Fruit fly (Drosophila melanogaster) whole organism, embryonic: Measurements from ENCODE around the gene CG1172.

ENCODE experiments used
- ATbp ChIP-seq: fragments of 200-800 bp; sonication (Bioruptor generic); optimal IDR thresholded peaks from 2 replicates; lab custom pipeline; 2017; ENCODE audit warnings: missing biosample characterization, mild to moderate bottlenecking, missing genetic modification characterization, missing genetic modification reagents
- B-H2 ChIP-seq: fragments of 200-800 bp; sonication (Bioruptor generic); optimal IDR thresholded peaks from 2 replicates; lab custom pipeline; 2018; ENCODE audit warnings: missing biosample characterization, mild to moderate bottlenecking, missing genetic modification characterization
- BtbVII ChIP-seq: fragments of 200-800 bp; sonication (Bioruptor generic); optimal IDR thresholded peaks from 3 replicates; lab custom pipeline; 2017; ENCODE audit warnings: missing biosample characterization, mild to moderate bottlenecking, missing genetic modification characterization
- CG10979 ChIP-seq: fragments of 200-800 bp; sonication (Bioruptor generic); optimal IDR thresholded peaks from 2 replicates; lab custom pipeline; 2018; ENCODE audit warnings: missing biosample characterization, mild to moderate bottlenecking, missing genetic modification characterization, moderate library complexity
- CG11093 ChIP-seq: fragments of 200-800 bp; sonication (Bioruptor generic); IDR thresholded peaks from 3 replicates; pipeline ENCODE4 v1.3.6; 2022; ENCODE audit warnings: missing biosample characterization, missing genetic modification characterization
- CG12219 ChIP-seq: fragments of 200-800 bp; sonication (Bioruptor generic); optimal IDR thresholded peaks from 3 replicates; lab custom pipeline; 2018; ENCODE audit warnings: missing biosample characterization, mild to moderate bottlenecking, missing genetic modification characterization
- CG14014 ChIP-seq: fragments of 200-800 bp; sonication (Bioruptor generic); IDR thresholded peaks from 2 replicates; pipeline ENCODE4 v1.3.6; 2022; ENCODE audit warnings: missing biosample characterization, missing genetic modification characterization
- CG1647 ChIP-seq: fragments of 200-800 bp; sonication (Bioruptor generic); optimal IDR thresholded peaks from 3 replicates; lab custom pipeline; 2016; ENCODE audit warnings: missing biosample characterization, missing genetic modification characterization
- CG16779 ChIP-seq: fragments of 200-800 bp; sonication (Bioruptor generic); IDR thresholded peaks from 2 replicates; pipeline ENCODE4 v1.3.6; 2022; ENCODE audit warnings: missing biosample characterization, missing genetic modification characterization
- CG16863 ChIP-seq: fragments of 200-800 bp; sonication (Bioruptor generic); optimal IDR thresholded peaks from 3 replicates; lab custom pipeline; 2016; ENCODE audit warnings: missing biosample characterization, missing genetic modification characterization
- CG17912 ChIP-seq: fragments of 200-800 bp; sonication (Bioruptor generic); optimal IDR thresholded peaks from 2 replicates; lab custom pipeline; 2018; ENCODE audit warnings: missing biosample characterization, mild to moderate bottlenecking, missing genetic modification characterization
- CG2202 ChIP-seq: fragments of 200-800 bp; sonication (Bioruptor generic); optimal IDR thresholded peaks from 2 replicates; lab custom pipeline; 2018; ENCODE audit warnings: missing biosample characterization, mild to moderate bottlenecking, missing genetic modification characterization
- CG2678 ChIP-seq: fragments of 200-800 bp; sonication (Bioruptor generic); optimal IDR thresholded peaks from 3 replicates; lab custom pipeline; 2019; ENCODE audit warnings: missing biosample characterization, mild to moderate bottlenecking, missing genetic modification characterization, moderate library complexity
- CG30020 ChIP-seq: fragments of 200-800 bp; optimal IDR thresholded peaks from 2 replicates; lab custom pipeline; 2019; ENCODE audit warnings: missing biosample characterization, mild to moderate bottlenecking, missing genetic modification characterization, moderate library complexity
- CG30403 ChIP-seq: fragments of 200-800 bp; sonication (Bioruptor generic); optimal IDR thresholded peaks from 3 replicates; lab custom pipeline; 2016; ENCODE audit warnings: missing biosample characterization, missing genetic modification characterization
- CG33213 ChIP-seq: fragments of 200-800 bp; sonication (Bioruptor generic); optimal IDR thresholded peaks from 3 replicates; lab custom pipeline; 2016; ENCODE audit warnings: missing biosample characterization, missing genetic modification characterization
- CG34224 ChIP-seq: fragments of 200-800 bp; sonication (Bioruptor generic); IDR thresholded peaks from 3 replicates; pipeline ENCODE4 v1.3.6; 2022; ENCODE audit warnings: missing biosample characterization, missing genetic modification characterization; ENCODE audit not compliant: partially characterized antibody
- CG4707 ChIP-seq: fragments of 200-800 bp; sonication (Bioruptor generic); optimal IDR thresholded peaks from 2 replicates; lab custom pipeline; 2018; ENCODE audit warnings: missing biosample characterization, mild to moderate bottlenecking, missing genetic modification characterization, moderate library complexity
- CG4820 ChIP-seq: fragments of 200-800 bp; sonication (Bioruptor generic); optimal IDR thresholded peaks from 3 replicates; lab custom pipeline; 2016; ENCODE audit warnings: missing biosample characterization, missing genetic modification characterization
- CG6175 ChIP-seq: fragments of 200-800 bp; sonication (Bioruptor generic); IDR thresholded peaks from 3 replicates; pipeline ENCODE4 v1.3.6; 2022; ENCODE audit warnings: missing biosample characterization, missing genetic modification characterization
- CG6683 ChIP-seq: fragments of 200-800 bp; sonication (Bioruptor generic); optimal IDR thresholded peaks from 2 replicates; lab custom pipeline; 2017; ENCODE audit warnings: missing biosample characterization, mild to moderate bottlenecking, missing genetic modification characterization, missing genetic modification reagents
- CG7357 ChIP-seq: fragments of 200-800 bp; sonication (Bioruptor generic); IDR thresholded peaks from 3 replicates; pipeline ENCODE4 v1.3.6; 2022; ENCODE audit warnings: missing biosample characterization, missing genetic modification characterization
- CG7839 ChIP-seq: fragments of 200-800 bp; sonication (Bioruptor generic); optimal IDR thresholded peaks from 3 replicates; lab custom pipeline; 2018; ENCODE audit warnings: missing biosample characterization, mild to moderate bottlenecking, missing genetic modification characterization, moderate library complexity
- CG8281 ChIP-seq: fragments of 200-800 bp; sonication (Bioruptor generic); optimal IDR thresholded peaks from 2 replicates; lab custom pipeline; 2018; ENCODE audit warnings: missing biosample characterization, mild to moderate bottlenecking, missing genetic modification characterization, moderate library complexity
- CG9437 ChIP-seq: fragments of 200-800 bp; sonication (Bioruptor generic); optimal IDR thresholded peaks from 2 replicates; lab custom pipeline; 2018; ENCODE audit warnings: missing biosample characterization, mild to moderate bottlenecking, missing genetic modification characterization
- CG9797 ChIP-seq: fragments of 200-800 bp; sonication (Bioruptor generic); optimal IDR thresholded peaks from 3 replicates; lab custom pipeline; 2018; ENCODE audit warnings: missing biosample characterization, mild to moderate bottlenecking, missing genetic modification characterization
- CHES-1-like ChIP-seq: fragments of 200-800 bp; sonication (Bioruptor generic); optimal IDR thresholded peaks from 2 replicates; lab custom pipeline; 2016; ENCODE audit warnings: missing biosample characterization, missing genetic modification characterization
- CoRest ChIP-seq: fragments of 200-800 bp; sonication (Bioruptor generic); optimal IDR thresholded peaks from 3 replicates; lab custom pipeline; 2018; ENCODE audit warnings: missing biosample characterization, mild to moderate bottlenecking, missing genetic modification characterization, moderate library complexity
- D19A ChIP-seq: fragments of 200-800 bp; optimal IDR thresholded peaks from 3 replicates; lab custom pipeline; 2019; ENCODE audit warnings: missing biosample characterization, mild to moderate bottlenecking, missing genetic modification characterization, moderate library complexity
- Doc3 ChIP-seq: fragments of 200-800 bp; sonication (Bioruptor generic); IDR thresholded peaks from 3 replicates; pipeline ENCODE4 v1.3.6; 2022; ENCODE audit warnings: missing biosample characterization, missing genetic modification characterization; ENCODE audit not compliant: partially characterized antibody
- HLHmδ ChIP-seq: fragments of 200-800 bp; sonication (Bioruptor generic); optimal IDR thresholded peaks from 2 replicates; lab custom pipeline; 2018; ENCODE audit warnings: missing biosample characterization, mild to moderate bottlenecking, missing genetic modification characterization, moderate library complexity
- Sox100B ChIP-seq: fragments of 200-800 bp; sonication (Bioruptor generic); optimal IDR thresholded peaks from 3 replicates; lab custom pipeline; 2018; ENCODE audit warnings: missing biosample characterization, mild to moderate bottlenecking, missing genetic modification characterization
- al ChIP-seq: fragments of 200-800 bp; sonication (Bioruptor generic); IDR thresholded peaks from 2 replicates; pipeline ENCODE4 v1.3.6; 2022; ENCODE audit warnings: missing biosample characterization, missing genetic modification characterization
- ci ChIP-seq: fragments of 200-800 bp; sonication (Bioruptor generic); IDR thresholded peaks from 3 replicates; pipeline ENCODE4 v1.3.6; 2022; ENCODE audit warnings: missing biosample characterization, missing genetic modification characterization
- dan ChIP-seq: fragments of 200-800 bp; sonication (Bioruptor generic); IDR thresholded peaks from 2 replicates; pipeline ENCODE4 v1.3.6; 2022; ENCODE audit warnings: missing biosample characterization, missing genetic modification characterization
- ftz-f1 ChIP-seq: fragments of 200-800 bp; sonication (Bioruptor generic); optimal IDR thresholded peaks from 2 replicates; lab custom pipeline; 2016; ENCODE audit warnings: missing biosample characterization, missing genetic modification characterization
- gcm ChIP-seq: fragments of 200-800 bp; sonication (Bioruptor generic); optimal IDR thresholded peaks from 2 replicates; lab custom pipeline; 2019; ENCODE audit warnings: missing biosample characterization, mild to moderate bottlenecking, missing genetic modification characterization, moderate library complexity
- klu ChIP-seq: fragments of 200-800 bp; sonication (Bioruptor generic); IDR thresholded peaks from 2 replicates; pipeline ENCODE4 v1.3.6; 2022; ENCODE audit warnings: missing biosample characterization, missing genetic modification characterization
- kni ChIP-seq: fragments of 200-800 bp; sonication (Bioruptor generic); optimal IDR thresholded peaks from 3 replicates; lab custom pipeline; 2017; ENCODE audit warnings: mild to moderate bottlenecking, missing biosample characterization, missing genetic modification reagents, missing genetic modification characterization
- luna ChIP-seq: fragments of 200-800 bp; sonication (Bioruptor generic); optimal IDR thresholded peaks from 2 replicates; lab custom pipeline; 2016; ENCODE audit warnings: missing biosample characterization, missing genetic modification characterization
- nerfin-1 ChIP-seq: fragments of 200-800 bp; sonication (Bioruptor generic); optimal IDR thresholded peaks from 3 replicates; lab custom pipeline; 2019; ENCODE audit warnings: missing biosample characterization, mild to moderate bottlenecking, missing genetic modification characterization, moderate library complexity
- odd ChIP-seq: fragments of 200-800 bp; sonication (Bioruptor generic); optimal IDR thresholded peaks from 2 replicates; lab custom pipeline; 2017; ENCODE audit warnings: missing biosample characterization, mild to moderate bottlenecking, missing genetic modification characterization
- pan ChIP-seq, 4 experiments: fragments of >200 bp in 3 of 4; fragments of 200-800 bp in 1 of 4; sonication (Bioruptor generic) in 1 of 4; optimal IDR thresholded peaks in 3 of 4; IDR thresholded peaks in 1 of 4; 2 replicates each; pipeline versions ENCODE4 v1.3.6 to Lab custom; 2017 to 2022; ENCODE audit warnings: missing biosample characterization in 2 of 4, missing genetic modification characterization in 2 of 4, mixed read lengths in 1 of 4
- run ChIP-seq: fragments of 200-800 bp; sonication (Bioruptor generic); optimal IDR thresholded peaks from 3 replicates; lab custom pipeline; 2018; ENCODE audit warnings: missing biosample characterization, mild to moderate bottlenecking, missing genetic modification characterization
- sc ChIP-seq, 3 experiments: fragments of >200 bp in 2 of 3; fragments of 200-800 bp in 1 of 3; sonication (Bioruptor generic) in 1 of 3; optimal IDR thresholded peaks; 2 replicates in 2 of 3; 3 replicates in 1 of 3; lab custom pipeline; 2017; ENCODE audit warnings: mild to moderate bottlenecking in 1 of 3, missing biosample characterization in 1 of 3, missing genetic modification characterization in 1 of 3, missing genetic modification reagents in 1 of 3
- sima ChIP-seq: fragments of 200-800 bp; sonication (Bioruptor generic); optimal IDR thresholded peaks from 2 replicates; lab custom pipeline; 2016; ENCODE audit warnings: missing biosample characterization, missing genetic modification characterization
- tna ChIP-seq: fragments of 200-800 bp; sonication (Bioruptor generic); IDR thresholded peaks from 2 replicates; pipeline ENCODE4 v1.3.6; 2022; ENCODE audit warnings: missing biosample characterization, missing genetic modification characterization; ENCODE audit not compliant: partially characterized antibody
- trh ChIP-seq: fragments of 200-800 bp; sonication (Bioruptor generic); optimal IDR thresholded peaks from 2 replicates; lab custom pipeline; 2016; ENCODE audit warnings: missing biosample characterization, missing genetic modification characterization
- unpg ChIP-seq: fragments of 200-800 bp; sonication (Bioruptor generic); optimal IDR thresholded peaks from 3 replicates; lab custom pipeline; 2018; ENCODE audit warnings: missing biosample characterization, mild to moderate bottlenecking, missing genetic modification characterization, moderate library complexity

CG1172 gene

dm6 chr3R:5371563-5371962 lies 22.2 kb upstream of the CG1172 start, which contains the start of gene Polr2F (continued):
- TF ChIP-seq D19A (tag; lab: Kevin White, UChicago), result peak; percentile 42
- peak; percentile 55 for TF ChIP-seq nerfin-1
- TF ChIP-seq CG12219 (GFP tag; lab: Kevin White, UChicago), result no peak
- TF ChIP-seq CG7357 (GFP tag; lab: Robert Waterston, UW), result no peak
- no peak for TF ChIP-seq Doc3 (GFP tag; lab: Robert Waterston, UW)
- peak; percentile 62 for TF ChIP-seq CG30020 (tag; lab: Kevin White, UChicago)
- no peak for TF ChIP-seq sc (optimal IDR thresholded peaks at IDR 0.05; lab: Kevin White, UChicago)
- TF ChIP-seq sc (GFP tag; optimal IDR thresholded peaks at IDR 0.05; lab: Kevin White, UChicago), result no peak
- TF ChIP-seq CG2202 (tag; lab: Kevin White, UChicago), result peak; percentile 13
- peak; percentile 54 for TF ChIP-seq unpg (GFP tag; lab: Kevin White, UChicago)
- TF ChIP-seq trh (GFP tag; lab: Kevin White, UChicago), result peak; percentile 56
- peak; percentile 89 for TF ChIP-seq ci (GFP tag; lab: Robert Waterston, UW)
- 0 out of 3 replicates have a peak, but pooled peaks have one; percentile 21 for TF ChIP-seq CG34224 (GFP tag; lab: Robert Waterston, UW)
- TF ChIP-seq CG4707, result peak; percentile 42
- no peak for TF ChIP-seq odd (GFP tag; lab: Kevin White, UChicago)
- TF ChIP-seq CG4820 (GFP tag; lab: Kevin White, UChicago), result peak; percentile 68
- peak; percentile 17 for TF ChIP-seq gcm (GFP tag; lab: Kevin White, UChicago)
- peak; percentile 87 for TF ChIP-seq CG16779 (GFP tag; lab: Robert Waterston, UW)
- TF ChIP-seq CG17912, result peak; percentile 92
- TF ChIP-seq B-H2, result peak; percentile 93
- TF ChIP-seq luna (GFP tag; lab: Kevin White, UChicago), result peak; percentile 84
- TF ChIP-seq CG11093 (GFP tag; lab: Robert Waterston, UW), result no peak
- peak; percentile 21 for TF ChIP-seq CG9437 (GFP tag; lab: Kevin White, UChicago)
- peak; percentile 90 for TF ChIP-seq CG33213 (GFP tag; lab: Kevin White, UChicago)
- peak; percentile 63 for TF ChIP-seq sima
- peak; percentile 29 for TF ChIP-seq CG6683 (GFP tag; lab: Kevin White, UChicago)
- peak; percentile 49 for TF ChIP-seq CG9797 (GFP tag; lab: Kevin White, UChicago)
- peak; percentile 76 for TF ChIP-seq CG16863 (GFP tag; lab: Kevin White, UChicago)
- TF ChIP-seq CG7839 (tag; lab: Kevin White, UChicago), result peak; percentile 75
- TF ChIP-seq pan (optimal IDR thresholded peaks at IDR 0.05; lab: Kevin White, UChicago), result no peak
- TF ChIP-seq pan (GFP tag; optimal IDR thresholded peaks at IDR 0.05 in 1 of 2, IDR thresholded peaks at IDR 0.05 in 1 of 2), result peak in 1 of 2 experiments; percentile 75
- TF ChIP-seq CG6175, result peak; percentile 53; the same call in 2 of the 3 replicates
- TF ChIP-seq HLHmδ (GFP tag; lab: Kevin White, UChicago), result peak; percentile 8
- TF ChIP-seq CG1647 (GFP tag; lab: Kevin White, UChicago), result peak; percentile 94
- peak; percentile 49 for TF ChIP-seq CG10979 (tag; lab: Kevin White, UChicago)
- peak; percentile 81 for TF ChIP-seq CoRest (tag; lab: Kevin White, UChicago)
- no peak for TF ChIP-seq run (tag; lab: Kevin White, UChicago)
- peak; percentile 96 for TF ChIP-seq CHES-1-like
- peak; percentile 23 for TF ChIP-seq ATbp (GFP tag; lab: Kevin White, UChicago)
- peak; percentile 32 for TF ChIP-seq kni (GFP tag; lab: Kevin White, UChicago)
- peak; percentile 71 for TF ChIP-seq klu
- TF ChIP-seq CG2678 (tag; lab: Kevin White, UChicago), result peak; percentile 63
- peak; percentile 27; the same call in 1 of the 2 replicates for TF ChIP-seq tna (GFP tag; lab: Robert Waterston, UW)
- TF ChIP-seq ftz-f1, result peak; percentile 86
- TF ChIP-seq BtbVII (GFP tag; lab: Kevin White, UChicago), result peak; percentile 48
- TF ChIP-seq al (GFP tag; lab: Robert Waterston, UW), result peak; percentile 65
- peak; percentile 89 for TF ChIP-seq CG30403
- peak; percentile 83 for TF ChIP-seq CG14014 (GFP tag; lab: Robert Waterston, UW)
- no peak for TF ChIP-seq Sox100B
- no peak for TF ChIP-seq CG8281 (tag; lab: Kevin White, UChicago)
- no peak for TF ChIP-seq dan (GFP tag; lab: Robert Waterston, UW)
